Fruit fly (Drosophila melanogaster) whole organism, embryonic: ENCODE data around the gene CG42841.

Experiments used
- Atf6 ChIP-seq: fragments of 200-800 bp; sonication (Bioruptor generic); IDR thresholded peaks from 2 replicates; pipeline ENCODE4 v1.3.6; 2022; ENCODE audit warnings: missing biosample characterization, missing genetic modification characterization
- CG12219 ChIP-seq: fragments of 200-800 bp; sonication (Bioruptor generic); optimal IDR thresholded peaks from 3 replicates; lab custom pipeline; 2018; ENCODE audit warnings: missing biosample characterization, mild to moderate bottlenecking, missing genetic modification characterization
- CG13287 ChIP-seq: fragments of 200-800 bp; sonication (Bioruptor generic); IDR thresholded peaks from 2 replicates; pipeline ENCODE4 v1.3.6; 2022; ENCODE audit warnings: missing biosample characterization, missing genetic modification characterization; ENCODE audit not compliant: partially characterized antibody
- CG13894 ChIP-seq: fragments of 200-800 bp; sonication (Bioruptor generic); optimal IDR thresholded peaks from 3 replicates; lab custom pipeline; 2018; ENCODE audit warnings: missing biosample characterization, mild to moderate bottlenecking, missing genetic modification characterization, moderate library complexity
- CG1529 ChIP-seq: fragments of 200-800 bp; sonication (Bioruptor generic); optimal IDR thresholded peaks from 3 replicates; lab custom pipeline; 2018; ENCODE audit warnings: missing biosample characterization, missing genetic modification characterization
- CG2202 ChIP-seq: fragments of 200-800 bp; sonication (Bioruptor generic); optimal IDR thresholded peaks from 2 replicates; lab custom pipeline; 2018; ENCODE audit warnings: missing biosample characterization, mild to moderate bottlenecking, missing genetic modification characterization
- CG33557 ChIP-seq: fragments of 200-800 bp; sonication (Bioruptor generic); optimal IDR thresholded peaks from 2 replicates; lab custom pipeline; 2019; ENCODE audit warnings: missing biosample characterization, mild to moderate bottlenecking, missing genetic modification characterization, moderate library complexity
- CG34422 ChIP-seq: fragments of 200-800 bp; sonication (Bioruptor generic); IDR thresholded peaks from 3 replicates; pipeline ENCODE4 v1.3.6; 2022; ENCODE audit warnings: missing biosample characterization, missing genetic modification characterization
- CG4360 ChIP-seq: fragments of 200-800 bp; sonication (Bioruptor generic); IDR thresholded peaks from 2 replicates; pipeline ENCODE4 v1.3.6; 2022; ENCODE audit warnings: missing biosample characterization, missing genetic modification characterization
- CG5245 ChIP-seq: fragments of 200-800 bp; sonication (Bioruptor generic); optimal IDR thresholded peaks from 3 replicates; lab custom pipeline; 2016; ENCODE audit warnings: missing biosample characterization, missing genetic modification characterization
- CG6175 ChIP-seq: fragments of 200-800 bp; sonication (Bioruptor generic); IDR thresholded peaks from 3 replicates; pipeline ENCODE4 v1.3.6; 2022; ENCODE audit warnings: missing biosample characterization, missing genetic modification characterization
- CG6254 ChIP-seq: fragments of 200-800 bp; sonication (Bioruptor generic); optimal IDR thresholded peaks from 3 replicates; lab custom pipeline; 2017; ENCODE audit warnings: mild to moderate bottlenecking, missing biosample characterization, missing genetic modification reagents, missing genetic modification characterization
- CG8359 ChIP-seq: fragments of 200-800 bp; sonication (Bioruptor generic); optimal IDR thresholded peaks from 2 replicates; lab custom pipeline; 2017; ENCODE audit warnings: missing biosample characterization, mild to moderate bottlenecking, missing genetic modification characterization, borderline replicate concordance
- CG9609 ChIP-seq: fragments of 200-800 bp; sonication (Bioruptor generic); optimal IDR thresholded peaks from 3 replicates; lab custom pipeline; 2016; ENCODE audit warnings: missing biosample characterization, missing genetic modification characterization
- CG9797 ChIP-seq: fragments of 200-800 bp; sonication (Bioruptor generic); optimal IDR thresholded peaks from 3 replicates; lab custom pipeline; 2018; ENCODE audit warnings: missing biosample characterization, mild to moderate bottlenecking, missing genetic modification characterization
- Drgx ChIP-seq: fragments of 200-800 bp; sonication (Bioruptor generic); IDR thresholded peaks from 2 replicates; pipeline ENCODE4 v1.3.6; 2022; ENCODE audit warnings: missing biosample characterization, missing genetic modification characterization
- Elba2 ChIP-seq: fragments of 200-800 bp; sonication (Bioruptor generic); optimal IDR thresholded peaks from 3 replicates; lab custom pipeline; 2016; ENCODE audit warnings: missing biosample characterization, missing genetic modification characterization
- HLH4C ChIP-seq: fragments of 200-800 bp; sonication (Bioruptor generic); IDR thresholded peaks from 3 replicates; pipeline ENCODE4 v1.3.6; 2022; ENCODE audit warnings: missing biosample characterization, missing genetic modification characterization; ENCODE audit not compliant: partially characterized antibody
- Hr51 ChIP-seq, 2 experiments: fragments of 200-800 bp; sonication (Bioruptor generic); optimal IDR thresholded peaks; 2 replicates in 1 of 2; 3 replicates in 1 of 2; lab custom pipeline; 2016 to 2018; ENCODE audit warnings: missing biosample characterization in 2 of 2, missing genetic modification characterization in 2 of 2, mild to moderate bottlenecking in 1 of 2, moderate library complexity in 1 of 2
- Jarid2 ChIP-seq: fragments of 200-800 bp; sonication (Bioruptor generic); optimal IDR thresholded peaks from 3 replicates; lab custom pipeline; 2017; ENCODE audit warnings: mild to moderate bottlenecking, missing biosample characterization, missing genetic modification reagents, missing genetic modification characterization
- MESR4 ChIP-seq: fragments of 200-800 bp; sonication (Bioruptor generic); optimal IDR thresholded peaks from 2 replicates; lab custom pipeline; 2018; ENCODE audit warnings: missing biosample characterization, mild to moderate bottlenecking, missing genetic modification characterization, moderate library complexity
- Myb ChIP-seq: fragments of 200-800 bp; sonication (Bioruptor generic); optimal IDR thresholded peaks from 2 replicates; lab custom pipeline; 2016; ENCODE audit warnings: missing biosample characterization, missing genetic modification characterization
- Neu2 ChIP-seq: fragments of 200-800 bp; sonication (Bioruptor generic); optimal IDR thresholded peaks from 3 replicates; lab custom pipeline; 2016; ENCODE audit warnings: missing biosample characterization, missing genetic modification characterization, borderline replicate concordance
- Nf-YB ChIP-seq: fragments of 200-800 bp; sonication (Bioruptor generic); optimal IDR thresholded peaks from 3 replicates; lab custom pipeline; 2019; ENCODE audit warnings: missing biosample characterization, mild to moderate bottlenecking, missing genetic modification characterization, moderate library complexity
- TFAM ChIP-seq: fragments of 200-800 bp; sonication (Bioruptor generic); optimal IDR thresholded peaks from 2 replicates; lab custom pipeline; 2017; ENCODE audit warnings: missing biosample characterization, missing genetic modification characterization, inconsistent platforms
- Taf1 ChIP-seq: fragments of 200-800 bp; sonication (Bioruptor generic); IDR thresholded peaks from 2 replicates; pipeline ENCODE4 v1.3.6; 2022; ENCODE audit warnings: missing biosample characterization, missing genetic modification characterization
- amos ChIP-seq: fragments of 200-800 bp; sonication (Bioruptor generic); IDR thresholded peaks from 2 replicates; pipeline ENCODE4 v1.3.6; 2022; ENCODE audit warnings: missing biosample characterization, missing genetic modification characterization; ENCODE audit not compliant: partially characterized antibody
- bcd ChIP-seq: fragments of 200-800 bp; sonication (Bioruptor generic); optimal IDR thresholded peaks from 2 replicates; lab custom pipeline; 2017; ENCODE audit warnings: missing biosample characterization, mild to moderate bottlenecking, missing genetic modification characterization
- cg ChIP-seq: fragments of 200-800 bp; sonication (Bioruptor generic); optimal IDR thresholded peaks from 3 replicates; lab custom pipeline; 2019; ENCODE audit warnings: missing biosample characterization, mild to moderate bottlenecking, missing genetic modification characterization, moderate library complexity
- crol ChIP-seq: fragments of 200-800 bp; sonication (Bioruptor generic); IDR thresholded peaks from 2 replicates; pipeline ENCODE4 v1.3.6; 2022; ENCODE audit warnings: missing biosample characterization, missing genetic modification characterization
- disco-r ChIP-seq: fragments of 200-800 bp; sonication (Bioruptor generic); optimal IDR thresholded peaks from 2 replicates; lab custom pipeline; 2016; ENCODE audit warnings: missing biosample characterization, missing genetic modification characterization
- dpn ChIP-seq, 2 experiments: fragments of 200-800 bp; sonication (Bioruptor generic); optimal IDR thresholded peaks; 3 replicates each; lab custom pipeline; 2016; ENCODE audit warnings: missing biosample characterization in 2 of 2, missing genetic modification characterization in 2 of 2
- emc ChIP-seq: fragments of 200-800 bp; sonication (Bioruptor generic); optimal IDR thresholded peaks from 2 replicates; lab custom pipeline; 2016; ENCODE audit warnings: missing biosample characterization, missing genetic modification characterization
- gfzf ChIP-seq: fragments of 200-800 bp; sonication (Bioruptor generic); optimal IDR thresholded peaks from 2 replicates; lab custom pipeline; 2016; ENCODE audit warnings: missing biosample characterization, mild to moderate bottlenecking, missing genetic modification characterization, moderate library complexity
- hbn ChIP-seq: fragments of 200-800 bp; sonication (Bioruptor generic); IDR thresholded peaks from 2 replicates; pipeline ENCODE4 v1.3.6; 2022; ENCODE audit warnings: missing biosample characterization, missing genetic modification characterization; ENCODE audit not compliant: partially characterized antibody
- hth ChIP-seq: fragments of >200 bp; optimal IDR thresholded peaks from 2 replicates; lab custom pipeline; 2017; ENCODE audit warnings: inconsistent platforms
- kay ChIP-seq: fragments of 200-800 bp; sonication (Bioruptor generic); optimal IDR thresholded peaks from 2 replicates; lab custom pipeline; 2016; ENCODE audit warnings: missing biosample characterization, missing genetic modification characterization
- maf-S ChIP-seq: fragments of 200-800 bp; sonication (Bioruptor generic); optimal IDR thresholded peaks from 2 replicates; lab custom pipeline; 2016; ENCODE audit warnings: missing biosample characterization, missing genetic modification characterization
- mld ChIP-seq: fragments of 200-800 bp; sonication (Bioruptor generic); IDR thresholded peaks from 3 replicates; pipeline ENCODE4 v1.3.6; 2022; ENCODE audit warnings: missing biosample characterization, missing genetic modification characterization; ENCODE audit not compliant: partially characterized antibody
- nom ChIP-seq: fragments of 200-800 bp; sonication (Bioruptor generic); optimal IDR thresholded peaks from 2 replicates; lab custom pipeline; 2017; ENCODE audit warnings: missing biosample characterization, missing genetic modification characterization, mild to moderate bottlenecking, moderate library complexity, missing genetic modification reagents
- onecut ChIP-seq: fragments of 200-800 bp; sonication (Bioruptor generic); IDR thresholded peaks from 2 replicates; pipeline ENCODE4 v1.3.6; 2022; ENCODE audit warnings: missing biosample characterization, missing genetic modification characterization
- org-1 ChIP-seq: fragments of 200-800 bp; sonication (Bioruptor generic); optimal IDR thresholded peaks from 2 replicates; lab custom pipeline; 2017; ENCODE audit warnings: missing biosample characterization, missing genetic modification characterization
- peb ChIP-seq: fragments of 200-800 bp; sonication (Bioruptor generic); IDR thresholded peaks from 2 replicates; pipeline ENCODE4 v1.3.6; 2022; ENCODE audit warnings: missing biosample characterization, missing genetic modification characterization
- shn ChIP-seq: fragments of 200-800 bp; sonication (Bioruptor generic); optimal IDR thresholded peaks from 3 replicates; lab custom pipeline; 2016; ENCODE audit warnings: missing biosample characterization, missing genetic modification characterization
- slp2 ChIP-seq: fragments of 200-800 bp; sonication (Bioruptor generic); optimal IDR thresholded peaks from 2 replicates; lab custom pipeline; 2016; ENCODE audit warnings: missing biosample characterization, missing genetic modification characterization
- sob ChIP-seq: fragments of 200-800 bp; sonication (Bioruptor generic); IDR thresholded peaks from 2 replicates; pipeline ENCODE4 v1.3.6; 2022; ENCODE audit warnings: missing biosample characterization, missing genetic modification characterization
- twi ChIP-seq: fragments of 200-800 bp; optimal IDR thresholded peaks from 2 replicates; lab custom pipeline; 2019; ENCODE audit warnings: missing biosample characterization, mild to moderate bottlenecking, missing genetic modification characterization, moderate library complexity
- unc-4 ChIP-seq: fragments of 200-800 bp; sonication (Bioruptor generic); IDR thresholded peaks from 2 replicates; pipeline ENCODE4 v1.3.6; 2022; ENCODE audit warnings: missing biosample characterization, missing genetic modification characterization; ENCODE audit not compliant: partially characterized antibody

Gene CG42841

DNA sequence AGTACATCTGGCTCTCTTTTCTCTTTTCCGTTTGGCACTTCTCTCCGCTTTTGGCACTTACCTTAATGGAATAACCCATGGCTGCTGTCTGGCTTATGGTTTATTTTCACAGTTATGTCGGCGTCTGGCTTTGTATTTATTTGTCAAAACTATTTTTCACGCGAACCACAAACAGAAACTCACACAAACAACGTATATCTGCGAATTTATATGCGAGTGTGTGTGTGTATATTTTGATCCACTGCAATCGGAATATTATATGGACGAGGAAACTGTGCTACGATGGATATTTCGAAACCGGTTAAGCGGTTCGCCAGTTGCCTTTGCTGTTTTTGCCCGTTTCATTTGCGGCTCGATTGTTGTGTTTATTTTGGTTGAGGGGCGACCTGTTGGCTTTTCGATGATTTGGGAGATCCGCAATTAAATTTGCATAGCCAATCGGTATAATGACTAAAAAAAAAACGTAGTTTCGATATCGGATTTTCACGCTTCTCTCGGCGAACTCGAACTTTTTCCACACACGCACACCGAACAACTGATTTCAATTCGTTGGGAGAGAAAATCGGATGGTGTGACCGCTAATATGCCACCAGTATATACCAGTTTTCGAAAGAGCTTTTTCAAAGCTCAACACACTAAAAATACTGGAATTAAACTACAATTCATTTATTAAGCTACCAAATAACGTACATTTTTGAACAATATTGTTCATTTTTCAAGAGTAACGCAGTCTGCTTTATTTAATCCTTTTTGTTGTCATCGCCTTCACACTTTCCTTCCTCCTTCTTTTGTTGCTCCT, 35.7 kb downstream of the CG42841 start, which contains the start of gene CG1927 (continued):
- peak; percentile 64 for TF ChIP-seq CG13894 (tag; lab: Kevin White, UChicago)
- no peak for TF ChIP-seq CG9609 (GFP tag; lab: Kevin White, UChicago)
- no peak for TF ChIP-seq shn (GFP tag; lab: Kevin White, UChicago)
- TF ChIP-seq Jarid2 (GFP tag; lab: Kevin White, UChicago), result peak; percentile 86
- no peak for TF ChIP-seq emc (GFP tag; lab: Kevin White, UChicago)
- no peak for TF ChIP-seq TFAM
- peak; percentile 49; the same call in 1 of the 2 replicates for TF ChIP-seq CG13287 (GFP tag; lab: Robert Waterston, UW)
- TF ChIP-seq Nf-YB (GFP tag; lab: Kevin White, UChicago), result no peak
- TF ChIP-seq amos, result peak; percentile 22; the same call in 1 of the 2 replicates
- no peak for TF ChIP-seq CG33557 (GFP tag; lab: Kevin White, UChicago)
- no peak for TF ChIP-seq CG5245 (GFP tag; lab: Kevin White, UChicago)
- TF ChIP-seq mld, result no peak
- TF ChIP-seq Taf1 (GFP tag; lab: Robert Waterston, UW), result no peak
- no peak for TF ChIP-seq CG6175 (GFP tag; lab: Robert Waterston, UW)
- TF ChIP-seq CG2202 (tag; lab: Kevin White, UChicago), result no peak
- TF ChIP-seq disco-r (GFP tag; lab: Kevin White, UChicago), result no peak
- TF ChIP-seq onecut (GFP tag; lab: Robert Waterston, UW), result no peak
- TF ChIP-seq hth (lab: Kevin White, UChicago), result no peak
- no peak for TF ChIP-seq org-1 (GFP tag; lab: Kevin White, UChicago)
- peak; percentile 49; the same call in 1 of the 3 replicates for TF ChIP-seq CG34422
- peak; percentile 20 for TF ChIP-seq nom (GFP tag; lab: Kevin White, UChicago)
- no peak for TF ChIP-seq CG8359 (GFP tag; lab: Kevin White, UChicago)
- no peak for TF ChIP-seq CG6254 (GFP tag; lab: Kevin White, UChicago)
- no peak for TF ChIP-seq maf-S
- TF ChIP-seq CG1529, result no peak
- TF ChIP-seq twi (tag; lab: Kevin White, UChicago), result no peak
- no peak for TF ChIP-seq slp2 (GFP tag; lab: Kevin White, UChicago)
- no peak for TF ChIP-seq CG4360 (GFP tag; lab: Robert Waterston, UW)
- TF ChIP-seq hbn, result peak; percentile 19; the same call in 1 of the 2 replicates
- TF ChIP-seq Atf6 (GFP tag; lab: Robert Waterston, UW), result peak; percentile 27; the same call in 1 of the 2 replicates
- no peak for TF ChIP-seq Drgx (GFP tag; lab: Robert Waterston, UW)
- TF ChIP-seq Myb (GFP tag; lab: Kevin White, UChicago), result peak; percentile 86
- no peak for TF ChIP-seq CG12219 (GFP tag; lab: Kevin White, UChicago)
- TF ChIP-seq dpn (GFP tag; optimal IDR thresholded peaks at IDR 0.05; lab: Kevin White, UChicago), result no peak
- 0 out of 2 replicates have a peak, but pooled peaks have one; percentile 26 for TF ChIP-seq unc-4 (GFP tag; lab: Robert Waterston, UW)
- TF ChIP-seq peb (GFP tag; lab: Robert Waterston, UW), result no peak
- no peak for TF ChIP-seq Hr51 (GFP tag; optimal IDR thresholded peaks at IDR 0.05; lab: Kevin White, UChicago)
- no peak for TF ChIP-seq crol (GFP tag; lab: Robert Waterston, UW)
- TF ChIP-seq MESR4 (GFP tag; lab: Kevin White, UChicago), result no peak
- 0 out of 2 replicates have a peak, but pooled peaks have one; percentile 24 for TF ChIP-seq sob
- TF ChIP-seq Elba2 (GFP tag; lab: Kevin White, UChicago), result no peak
- peak; percentile 46 for TF ChIP-seq cg (GFP tag; lab: Kevin White, UChicago)
- no peak for TF ChIP-seq bcd
- TF ChIP-seq kay (GFP tag; lab: Kevin White, UChicago), result no peak
- peak; percentile 28 for TF ChIP-seq CG9797 (GFP tag; lab: Kevin White, UChicago)
- peak; percentile 78 for TF ChIP-seq gfzf (GFP tag; lab: Kevin White, UChicago)
- TF ChIP-seq HLH4C, result no peak
- TF ChIP-seq Neu2 (GFP tag; lab: Kevin White, UChicago), result no peak
